Fruit fly (Drosophila melanogaster): ENCODE results near the gene CG10516.

CG10516 gene

DNA sequence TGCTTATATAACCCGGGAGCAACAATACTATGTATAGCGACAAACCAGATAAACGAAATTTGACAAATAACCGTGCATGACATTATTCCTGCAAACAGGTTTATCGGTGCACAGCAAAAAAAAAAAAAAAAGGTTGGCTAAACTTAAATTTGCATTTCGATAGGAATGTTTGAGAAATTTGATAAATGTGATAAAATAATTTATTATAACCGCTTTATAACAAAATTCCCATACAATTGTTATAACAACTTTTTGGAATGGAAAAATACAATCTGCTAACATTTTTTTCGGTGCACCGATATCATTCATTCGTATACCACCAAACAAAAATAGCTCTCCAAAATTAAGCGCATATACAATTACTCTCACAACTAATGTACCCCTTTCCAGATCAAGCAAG is 9.6 kb downstream of the CG10516 start (continued):
- peak; percentile 4 for TF ChIP-seq gcm (GFP tag; optimal IDR thresholded peaks at IDR 0.05)
- no peak for TF ChIP-seq Dref (GFP tag; IDR thresholded peaks at IDR 0.05)
- no peak for TF ChIP-seq CG17568 (GFP tag; optimal IDR thresholded peaks at IDR 0.05)
- peak; percentile 52 for TF ChIP-seq cwo (GFP tag; optimal IDR thresholded peaks at IDR 0.05)
- TF ChIP-seq fd64A (GFP tag; optimal IDR thresholded peaks at IDR 0.05): no peak
- no peak for TF ChIP-seq Mes4 (GFP tag; optimal IDR thresholded peaks at IDR 0.05)
- no peak for TF ChIP-seq CG2202 (tag; optimal IDR thresholded peaks at IDR 0.05)
- TF ChIP-seq dysf (GFP tag; IDR thresholded peaks at IDR 0.05): peak; percentile 76
- TF ChIP-seq cg (GFP tag; optimal IDR thresholded peaks at IDR 0.05): no peak
- TF ChIP-seq Max (GFP tag; optimal IDR thresholded peaks at IDR 0.05): peak; percentile 39
- TF ChIP-seq al (GFP tag; IDR thresholded peaks at IDR 0.05): peak; percentile 58; the same call in 1 of the 2 replicates
- TF ChIP-seq CG12942 (GFP tag; optimal IDR thresholded peaks at IDR 0.05): no peak
- peak; percentile 49 for TF ChIP-seq CG1233 (GFP tag; optimal IDR thresholded peaks at IDR 0.05)
- TF ChIP-seq pho (GFP tag; optimal IDR thresholded peaks at IDR 0.05): no peak
- no peak for TF ChIP-seq btn (GFP tag; optimal IDR thresholded peaks at IDR 0.05)
- TF ChIP-seq Lim3 (GFP tag; IDR thresholded peaks at IDR 0.05): no peak
- TF ChIP-seq ato (GFP tag; IDR thresholded peaks at IDR 0.05; ENCODE audit: partially characterized antibody): no peak
- TF ChIP-seq CG14965 (GFP tag; optimal IDR thresholded peaks at IDR 0.05; ENCODE audit: borderline replicate concordance): no peak
- no peak for TF ChIP-seq D (optimal IDR thresholded peaks at IDR 0.05)
- TF ChIP-seq D (GFP tag; optimal IDR thresholded peaks at IDR 0.05): no peak
- TF ChIP-seq Aef1 (GFP tag; IDR thresholded peaks at IDR 0.05): peak; percentile 50
- TF ChIP-seq CG30431 (GFP tag; optimal IDR thresholded peaks at IDR 0.05): no peak
- no peak for TF ChIP-seq odd (GFP tag; optimal IDR thresholded peaks at IDR 0.05)
- TF ChIP-seq CG12104 (GFP tag; optimal IDR thresholded peaks at IDR 0.05): peak; percentile 12
- TF ChIP-seq CG10366 (GFP tag; IDR thresholded peaks at IDR 0.05): 0 out of 2 replicates have a peak, but pooled peaks have one; percentile 42
- no peak for TF ChIP-seq CG33213 (GFP tag; optimal IDR thresholded peaks at IDR 0.05)
- no peak for TF ChIP-seq CG8290 (GFP tag; optimal IDR thresholded peaks at IDR 0.05)
- no peak for TF ChIP-seq CG8290 (tag; optimal IDR thresholded peaks at IDR 0.05)
- TF ChIP-seq CG34224 (GFP tag; IDR thresholded peaks at IDR 0.05; ENCODE audit: partially characterized antibody): no peak
- peak; percentile 10 for TF ChIP-seq CG18764 (GFP tag; optimal IDR thresholded peaks at IDR 0.05)
- peak; percentile 36; the same call in 1 of the 2 replicates for TF ChIP-seq sob (GFP tag; IDR thresholded peaks at IDR 0.05)
- no peak for TF ChIP-seq bbx (GFP tag; IDR thresholded peaks at IDR 0.05; ENCODE audit: partially characterized antibody)
- TF ChIP-seq MBD-R2 (GFP tag; IDR thresholded peaks at IDR 0.05): no peak; the same call in 1 of the 2 replicates
- no peak for TF ChIP-seq CG13123 (GFP tag; optimal IDR thresholded peaks at IDR 0.05)
- TF ChIP-seq nerfin-2 (GFP tag; IDR thresholded peaks at IDR 0.05; ENCODE audit: partially characterized antibody): no peak
- TF ChIP-seq knrl (GFP tag; IDR thresholded peaks at IDR 0.05; ENCODE audit: partially characterized antibody): no peak
- no peak for TF ChIP-seq CG1792 (GFP tag; optimal IDR thresholded peaks at IDR 0.05)
- peak; percentile 68 for TF ChIP-seq CG2712 (tag; optimal IDR thresholded peaks at IDR 0.05)
- no peak for TF ChIP-seq ham (GFP tag; IDR thresholded peaks at IDR 0.05)
- no peak for TF ChIP-seq CG6175 (GFP tag; IDR thresholded peaks at IDR 0.05)
- peak; percentile 44 for TF ChIP-seq CG10979 (tag; optimal IDR thresholded peaks at IDR 0.05)
- TF ChIP-seq gro (GFP tag; optimal IDR thresholded peaks at IDR 0.05): no peak
- TF ChIP-seq Vsx1 (GFP tag; optimal IDR thresholded peaks at IDR 0.05): no peak
- TF ChIP-seq sens-2 (GFP tag; IDR thresholded peaks at IDR 0.05): no peak
- TF ChIP-seq HLH4C (GFP tag; IDR thresholded peaks at IDR 0.05; ENCODE audit: partially characterized antibody): no peak
- no peak for TF ChIP-seq CG17186 (GFP tag; optimal IDR thresholded peaks at IDR 0.05)
- TF ChIP-seq cad (GFP tag; optimal IDR thresholded peaks at IDR 0.05): no peak
- TF ChIP-seq lov (optimal IDR thresholded peaks at IDR 0.05): no peak
- no peak for TF ChIP-seq lov (GFP tag; IDR thresholded peaks at IDR 0.05)
- no peak for TF ChIP-seq nom (GFP tag; optimal IDR thresholded peaks at IDR 0.05)
- TF ChIP-seq CG10431 (GFP tag; optimal IDR thresholded peaks at IDR 0.05): no peak
- TF ChIP-seq lmd (GFP tag; IDR thresholded peaks at IDR 0.05): peak; percentile 77

All from whole organism, embryonic.